Worm (Caenorhabditis elegans) whole organism, L1 larva: ENCODE results near the gene trpa-1.

Source experiments
- C04F5.9 ChIP-seq: sonication (generic microtip); optimal IDR thresholded peaks from 2 replicates; lab custom pipeline; 2016; ENCODE audit warnings: missing genetic modification characterization, missing compliant biosample characterization
- ceh-90 ChIP-seq: sonication (generic microtip); optimal IDR thresholded peaks from 2 replicates; lab custom pipeline; 2016; ENCODE audit warnings: missing genetic modification characterization, missing compliant biosample characterization
- pag-3 ChIP-seq: sonication (generic microtip); optimal IDR thresholded peaks from 2 replicates; lab custom pipeline; 2017; ENCODE audit warnings: missing genetic modification characterization, mild to moderate bottlenecking, missing compliant biosample characterization, antibody characterized with exemption, borderline replicate concordance; ENCODE audit not compliant: insufficient read depth
- unc-98 ChIP-seq: fragments of 200-800 bp; sonication (Bioruptor generic); IDR thresholded peaks from 2 replicates; pipeline ENCODE4 v1.3.6; 2022; ENCODE audit warnings: missing genetic modification characterization, missing compliant biosample characterization

ce11 chrIV:11822454-11822853 is 41.9 kb upstream of the trpa-1 start:
- TF ChIP-seq C04F5.9 (tag; lab: Kevin White, UChicago): no peak
- no peak for TF ChIP-seq ceh-90
- TF ChIP-seq unc-98 (GFP tag; lab: Robert Waterston, UW): no peak
- TF ChIP-seq pag-3 (tag; lab: Kevin White, UChicago): no peak
